Fruit fly (Drosophila melanogaster): ENCODE measurements around the gene Es2.

DNA sequence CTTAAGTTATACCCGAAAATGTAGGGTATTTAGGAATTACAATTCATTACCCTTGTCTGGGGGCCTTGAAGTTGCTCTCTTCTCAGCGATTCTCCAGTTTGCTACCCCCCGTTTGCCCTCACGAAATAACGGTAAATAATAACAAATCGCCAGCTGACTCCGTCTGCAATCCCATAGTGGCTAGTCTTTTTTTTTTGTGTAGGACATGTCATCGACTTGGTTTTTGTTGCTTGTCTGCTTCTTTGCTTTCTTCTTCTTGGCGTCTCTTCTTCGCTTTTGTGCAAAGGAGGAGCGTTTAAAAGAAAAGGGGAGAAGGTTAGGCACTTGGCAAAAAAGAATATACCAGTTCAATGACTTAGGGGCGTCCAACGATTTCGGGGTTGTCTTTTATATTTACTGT lies 45.1 kb upstream of the Es2 start:
- TF ChIP-seq CG8478 (optimal IDR thresholded peaks at IDR 0.05) (no peak), CTCF (optimal IDR thresholded peaks at IDR 0.05) (no peak)
